Fruit fly (Drosophila melanogaster) ovary, adult (tissue): ENCODE measurements around the gene CG14154.

Experiments used
- CG17801 ChIP-seq: fragments of 200-800 bp; optimal IDR thresholded peaks from 2 replicates; lab custom pipeline; 2019; ENCODE audit warnings: missing biosample characterization, mild to moderate bottlenecking, missing genetic modification characterization, moderate library complexity; ENCODE audit not compliant: partially characterized antibody

Gene CG14154

dm6 chr3L:10641589-10641988, at the start of gene CG14154:
CG14154 (plus strand) TSS chr3L:10641889.
- no peak for TF ChIP-seq CG17801 (GFP tag; lab: Kevin White, UChicago)

dm6 chr3L:10599512-10599911, 42.2 kb upstream of the CG14154 start:
- TF ChIP-seq CG17801 (GFP tag; lab: Kevin White, UChicago), result no peak

- TF ChIP-seq CG17801 (GFP tag; lab: Kevin White, UChicago), result no peak
Observed at dm6 chr3L:10623476-10623875, 18.2 kb upstream of the CG14154 start, which contains the start of gene CG42521. CG42521 (minus strand) TSS chr3L:10623576.

dm6 chr3L:10625499-10625898, 16.2 kb upstream of the CG14154 start, which contains the start of gene CG43127:
CG43127 (minus strand) TSS chr3L:10625599.
- TF ChIP-seq CG17801 (GFP tag; lab: Kevin White, UChicago), result no peak

DNA sequence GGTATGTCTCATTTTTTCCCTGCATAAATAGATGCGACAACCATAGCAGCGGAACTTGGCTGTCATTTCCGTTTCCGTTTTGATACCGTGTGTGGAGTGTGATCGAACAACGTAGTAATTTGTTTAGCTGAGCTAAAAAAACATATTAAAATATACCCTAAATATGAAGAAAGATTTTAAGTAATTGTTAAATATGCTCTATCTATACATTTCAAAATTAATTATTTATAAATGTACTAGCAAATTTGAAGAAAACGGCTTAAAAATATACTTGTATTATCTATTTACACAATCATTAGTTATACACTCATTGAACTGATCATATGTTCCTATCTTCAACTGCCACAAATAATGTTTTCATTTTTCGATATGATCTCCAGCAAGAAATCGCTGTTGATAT, 15.5 kb upstream of the CG14154 start, which contains the start of gene CG34238:
Gene CG34238 (plus strand): TSS at position 301 of the 400 bp plus-strand sequence.
- no peak for TF ChIP-seq CG17801 (GFP tag; lab: Kevin White, UChicago)

DNA sequence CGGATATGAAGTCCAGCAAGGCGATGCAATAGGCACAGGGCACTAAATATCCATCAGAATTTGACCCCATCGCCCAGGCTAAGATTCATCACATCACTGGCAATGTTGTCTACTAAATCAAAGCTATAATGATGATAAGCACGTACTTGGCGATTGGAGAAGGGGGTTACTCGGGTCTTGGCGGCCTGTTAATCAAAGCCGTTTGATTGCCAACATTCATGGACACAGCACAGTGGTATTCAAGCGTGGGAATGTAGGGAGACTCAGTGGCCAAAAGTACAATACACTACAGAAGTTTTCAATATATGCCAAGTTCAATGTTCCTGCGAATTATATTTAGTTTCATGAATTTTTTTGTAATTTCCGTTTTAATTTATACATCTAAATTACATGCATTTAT, 13.3 kb upstream of the CG14154 start, which contains the start of gene CG14151:
Gene CG14151 (minus strand): TSS at position 101 of the 400 bp plus-strand sequence.
- TF ChIP-seq CG17801 (GFP tag; lab: Kevin White, UChicago), result no peak

dm6 chr3L:10629969-10630368, 11.7 kb upstream of the CG14154 start, which contains the start of gene CG42536:
CG42536 (minus strand) TSS chr3L:10630069.
- no peak for TF ChIP-seq CG17801 (GFP tag; lab: Kevin White, UChicago)

- no peak for TF ChIP-seq CG17801 (GFP tag; lab: Kevin White, UChicago)
Observed at dm6 chr3L:10630885-10631359, 10.8 kb upstream of the CG14154 start, which contains the start of the genes CG42535, CG34001 and hay. CG42535 (minus strand) TSS chr3L:10630935. CG34001 (plus strand) TSS chr3L:10631079. hay (plus strand) TSS chr3L:10631079.

DNA sequence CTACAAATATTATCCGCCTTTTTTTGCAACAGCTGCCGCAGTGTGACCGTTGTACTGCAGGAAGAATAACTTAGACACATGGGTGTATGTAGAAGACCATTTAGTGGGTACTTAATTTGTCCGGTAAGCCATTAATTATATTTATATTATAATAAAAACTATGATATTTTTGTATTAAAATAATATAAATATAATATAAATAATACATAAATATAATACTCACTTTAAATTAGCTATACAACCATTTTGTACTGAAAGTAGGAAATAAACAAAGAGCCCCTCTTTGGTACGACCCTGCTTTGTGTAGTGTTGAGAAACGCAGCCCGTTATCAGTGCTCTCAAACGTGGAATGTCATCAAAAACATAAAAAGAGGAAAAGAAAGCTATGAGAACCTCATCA, 3.9 kb upstream of the CG14154 start, which contains the start of gene Cnep1r2:
Gene Cnep1r2 (plus strand): TSS at position 328 of the 400 bp plus-strand sequence.
- peak; percentile 96 for TF ChIP-seq CG17801 (GFP tag; lab: Kevin White, UChicago)

- TF ChIP-seq CG17801 (GFP tag; lab: Kevin White, UChicago), result no peak
Observed at dm6 chr3L:10639440-10639839, 2.2 kb upstream of the CG14154 start, which contains the start of gene CG18628. CG18628 (plus strand) TSS chr3L:10639740.

DNA sequence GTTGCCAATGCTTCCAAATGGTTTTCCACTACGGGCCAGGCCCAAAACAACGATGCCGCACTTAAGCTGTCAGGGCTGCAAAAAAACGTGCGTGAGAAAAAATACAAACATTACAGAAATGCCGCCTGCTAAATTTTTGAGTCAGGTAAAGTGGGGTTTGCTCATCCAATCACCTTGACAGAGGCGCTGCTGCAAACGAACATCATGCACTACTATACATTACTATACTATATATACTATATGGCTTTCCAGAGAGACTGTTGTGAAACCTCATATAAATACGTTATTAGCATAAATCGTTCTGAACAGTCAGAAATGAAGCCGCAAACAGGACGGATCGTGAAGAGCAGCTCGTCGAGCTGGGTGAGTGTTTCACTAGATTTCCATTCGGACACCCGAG, 1.5 kb downstream of the CG14154 start, which contains the start of gene CG14153:
Gene CG14153 (plus strand): TSS at position 301 of the 400 bp plus-strand sequence.
- no peak for TF ChIP-seq CG17801 (GFP tag; lab: Kevin White, UChicago)

dm6 chr3L:10645965-10646364, 4.3 kb downstream of the CG14154 start:
- no peak for TF ChIP-seq CG17801 (GFP tag; lab: Kevin White, UChicago)

DNA sequence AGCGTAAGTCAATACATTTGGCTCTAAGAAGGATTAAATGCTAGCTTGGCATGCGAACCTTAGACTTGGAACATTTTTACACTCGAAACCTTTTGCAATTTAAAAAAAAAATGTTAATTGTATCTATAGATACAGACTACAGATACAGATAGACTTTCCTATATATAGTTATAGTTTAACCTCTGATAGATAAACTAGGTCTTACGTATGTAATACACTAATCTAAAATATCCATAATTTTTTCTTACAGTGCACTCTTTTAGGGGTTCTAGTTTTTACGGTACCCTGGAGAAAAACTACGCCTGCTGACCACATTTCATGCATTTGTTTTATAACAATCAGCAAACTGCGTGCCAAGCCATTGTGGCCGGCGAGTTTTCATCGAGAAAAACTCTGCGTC, 5.5 kb downstream of the CG14154 start:
- no peak for TF ChIP-seq CG17801 (GFP tag; lab: Kevin White, UChicago)

dm6 chr3L:10648431-10648830, 6.7 kb downstream of the CG14154 start:
- no peak for TF ChIP-seq CG17801 (GFP tag; lab: Kevin White, UChicago)

DNA sequence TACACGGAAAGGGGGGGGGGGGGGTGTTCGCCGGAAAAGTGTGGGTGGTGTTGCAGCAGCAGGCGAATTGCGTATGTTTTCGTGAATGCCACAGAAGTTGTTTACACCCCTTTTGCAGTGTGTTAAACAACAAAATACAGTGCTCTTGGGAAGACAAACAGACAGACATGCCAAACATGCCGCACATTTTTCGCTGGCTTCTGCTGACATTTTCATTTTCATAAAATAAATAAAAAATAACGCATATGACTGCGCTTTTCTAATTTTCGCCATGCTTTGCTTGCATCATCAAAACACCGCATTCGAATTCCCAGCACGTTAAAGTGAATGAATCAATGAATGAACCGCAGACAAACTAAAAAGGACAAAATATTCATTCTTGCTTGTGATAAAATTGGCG, 9.6 kb downstream of the CG14154 start:
- TF ChIP-seq CG17801 (GFP tag; lab: Kevin White, UChicago), result no peak

DNA sequence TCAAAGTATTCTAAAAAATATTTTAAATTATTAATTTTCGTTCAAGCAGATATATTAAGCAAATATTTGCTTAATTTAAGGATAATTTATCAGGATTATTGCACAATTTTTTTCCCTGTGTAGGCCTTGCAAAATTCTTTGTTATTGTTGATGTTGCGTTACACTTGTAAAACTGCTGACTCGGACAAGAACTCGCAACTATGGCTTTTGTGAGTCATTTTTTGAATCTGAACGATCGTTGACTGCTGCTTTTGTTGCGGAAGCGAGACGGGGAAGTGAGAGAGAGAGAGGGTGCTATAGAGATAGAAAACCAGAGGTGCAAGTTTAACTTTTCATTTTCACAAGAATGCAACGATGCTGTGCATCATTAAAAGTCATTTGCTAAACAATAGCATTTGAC, 10.8 kb downstream of the CG14154 start:
- no peak for TF ChIP-seq CG17801 (GFP tag; lab: Kevin White, UChicago)
